Worm (Caenorhabditis elegans) whole organism, L1 larva: ENCODE measurements around the gene srxa-18.
A peak's percentile ranks its signal among the peaks of the same experiment; 100 is the strongest.

Source experiments
- C16A3.4 ChIP-seq: fragments of 150-350 bp; optimal IDR thresholded peaks from 2 replicates; lab custom pipeline; 2014; ENCODE audit warnings: missing biosample characterization, missing genetic modification characterization
- F16B12.6 ChIP-seq: fragments of 150-350 bp; optimal IDR thresholded peaks from 2 replicates; lab custom pipeline; 2014; ENCODE audit warnings: missing biosample characterization, missing genetic modification characterization
- Y116A8C.19 ChIP-seq: sonication (generic microtip); optimal IDR thresholded peaks from 2 replicates; lab custom pipeline; 2016; ENCODE audit warnings: missing compliant biosample characterization, missing genetic modification characterization, borderline replicate concordance
- aha-1 ChIP-seq: fragments of 150-350 bp; optimal IDR thresholded peaks from 2 replicates; lab custom pipeline; 2014; ENCODE audit warnings: missing biosample characterization, missing genetic modification characterization
- alr-1 ChIP-seq: fragments of 200-800 bp; sonication (Bioruptor generic); optimal IDR thresholded peaks from 2 replicates; lab custom pipeline; 2018; ENCODE audit warnings: borderline replicate concordance, mild to moderate bottlenecking, missing genetic modification characterization, missing compliant biosample characterization
- ama-1 ChIP-seq: fragments of 150-350 bp; optimal IDR thresholded peaks from 2 replicates; lab custom pipeline; 2014
- blmp-1 ChIP-seq: fragments of 150-350 bp; optimal IDR thresholded peaks from 2 replicates; lab custom pipeline; 2014; ENCODE audit warnings: missing biosample characterization, missing genetic modification characterization
- ceh-63 ChIP-seq: fragments of 200-800 bp; sonication (Bioruptor generic); optimal IDR thresholded peaks from 2 replicates; lab custom pipeline; 2018; ENCODE audit warnings: mild to moderate bottlenecking, missing genetic modification characterization, missing compliant biosample characterization
- ceh-8 ChIP-seq: fragments of 200-800 bp; sonication (Bioruptor generic); optimal IDR thresholded peaks from 2 replicates; lab custom pipeline; 2018; ENCODE audit warnings: mild to moderate bottlenecking, missing genetic modification characterization, moderate library complexity, missing compliant biosample characterization
- ceh-90 ChIP-seq: sonication (generic microtip); optimal IDR thresholded peaks from 2 replicates; lab custom pipeline; 2016; ENCODE audit warnings: missing genetic modification characterization, missing compliant biosample characterization
- efl-1 ChIP-seq, 4 experiments: fragments of 150-350 bp; optimal IDR thresholded peaks in 3 of 4; peaks in 1 of 4; 1 replicate in 1 of 4; 2 replicates in 3 of 4; lab custom pipeline; 2014; ENCODE audit warnings: missing biosample characterization in 2 of 4, missing genetic modification characterization in 2 of 4, missing genetic modification reagents in 2 of 4
- egl-13 ChIP-seq: sonication (generic microtip); optimal IDR thresholded peaks from 2 replicates; lab custom pipeline; 2016; ENCODE audit warnings: missing genotype, missing genetic modification reagents, missing genetic modification characterization, missing compliant biosample characterization
- elt-2 ChIP-seq: sonication (generic microtip); optimal IDR thresholded peaks from 2 replicates; lab custom pipeline; 2016; ENCODE audit warnings: missing genetic modification characterization, mild to moderate bottlenecking, inconsistent platforms, missing compliant biosample characterization, missing genetic modification reagents
- elt-3 ChIP-seq, 6 experiments: fragments of 150-350 bp in 1 of 6; sonication (generic microtip); optimal IDR thresholded peaks; 2 replicates each; lab custom pipeline; 2017 to 2018; ENCODE audit warnings: missing biosample characterization in 6 of 6, missing genetic modification characterization in 6 of 6, inconsistent platforms in 1 of 6
- fkh-10 ChIP-seq: sonication (generic microtip); optimal IDR thresholded peaks from 2 replicates; lab custom pipeline; 2017; ENCODE audit warnings: missing biosample characterization, missing genetic modification reagents, missing genetic modification characterization
- fkh-4 ChIP-seq: sonication (generic microtip); optimal IDR thresholded peaks from 2 replicates; lab custom pipeline; 2016; ENCODE audit warnings: missing compliant biosample characterization, missing genetic modification characterization, borderline replicate concordance
- fos-1 ChIP-seq: fragments of 150-350 bp; optimal IDR thresholded peaks from 2 replicates; lab custom pipeline; 2014; ENCODE audit warnings: missing biosample characterization, missing genetic modification characterization
- hpl-2 ChIP-seq: fragments of 150-350 bp; optimal IDR thresholded peaks from 2 replicates; lab custom pipeline; 2014; ENCODE audit warnings: missing biosample characterization, missing genetic modification reagents, missing genetic modification characterization
- irx-1 ChIP-seq: sonication (generic microtip); optimal IDR thresholded peaks from 2 replicates; lab custom pipeline; 2016; ENCODE audit warnings: missing genetic modification characterization, missing compliant biosample characterization
- isw-1 ChIP-seq: fragments of 200-800 bp; sonication (Bioruptor generic); IDR thresholded peaks from 2 replicates; pipeline ENCODE4 v1.3.6; 2022; ENCODE audit warnings: missing genetic modification characterization, missing compliant biosample characterization
- mab-9 ChIP-seq: fragments of 200-800 bp; sonication (Bioruptor generic); IDR thresholded peaks from 2 replicates; pipeline ENCODE4 v1.3.6; 2022; ENCODE audit warnings: missing genetic modification reagents, missing genetic modification characterization, missing compliant biosample characterization
- mdl-1 ChIP-seq, 2 experiments: fragments of 150-350 bp; optimal IDR thresholded peaks; 2 replicates each; lab custom pipeline; 2014 to 2017; ENCODE audit warnings: missing biosample characterization in 2 of 2, missing genetic modification characterization in 2 of 2, inconsistent platforms in 1 of 2
- mef-2 ChIP-seq: fragments of 150-350 bp; optimal IDR thresholded peaks from 2 replicates; lab custom pipeline; 2014; ENCODE audit warnings: missing biosample characterization, missing genetic modification characterization
- mep-1 ChIP-seq: fragments of 150-350 bp; optimal IDR thresholded peaks from 2 replicates; lab custom pipeline; 2014; ENCODE audit warnings: missing biosample characterization, missing genetic modification characterization
- nhr-11 ChIP-seq: fragments of 150-350 bp; optimal IDR thresholded peaks from 2 replicates; lab custom pipeline; 2014; ENCODE audit warnings: missing biosample characterization, missing genetic modification characterization
- nhr-12 ChIP-seq: sonication (generic microtip); optimal IDR thresholded peaks from 2 replicates; lab custom pipeline; 2017; ENCODE audit warnings: missing biosample characterization, missing genetic modification characterization
- nhr-19 ChIP-seq: fragments of 200-800 bp; sonication (Bioruptor generic); conservative IDR thresholded peaks from 2 replicates; pipeline ENCODE4 v1.3.6; 2022; ENCODE audit warnings: missing genetic modification characterization, missing compliant biosample characterization
- nhr-237 ChIP-seq: fragments of 150-350 bp; optimal IDR thresholded peaks from 2 replicates; lab custom pipeline; 2014; ENCODE audit warnings: missing biosample characterization, missing genetic modification characterization
- nhr-47 ChIP-seq: sonication (generic microtip); optimal IDR thresholded peaks from 2 replicates; lab custom pipeline; 2016; ENCODE audit warnings: mild to moderate bottlenecking, missing genetic modification characterization, moderate library complexity, missing compliant biosample characterization
- nhr-77 ChIP-seq: fragments of 150-350 bp; optimal IDR thresholded peaks from 2 replicates; lab custom pipeline; 2014; ENCODE audit warnings: missing biosample characterization, missing genetic modification characterization
- nhr-85 ChIP-seq: sonication (generic microtip); peaks from one replicate; lab custom pipeline; 2016; ENCODE audit warnings: missing genetic modification characterization, inconsistent platforms, missing compliant biosample characterization
- nhr-90 ChIP-seq: sonication (generic microtip); optimal IDR thresholded peaks from 2 replicates; lab custom pipeline; 2016; ENCODE audit warnings: mild to moderate bottlenecking, missing genetic modification characterization, missing compliant biosample characterization; ENCODE audit not compliant: poor library complexity
- pag-3 ChIP-seq: sonication (generic microtip); optimal IDR thresholded peaks from 2 replicates; lab custom pipeline; 2017; ENCODE audit warnings: missing genetic modification characterization, mild to moderate bottlenecking, missing compliant biosample characterization, antibody characterized with exemption, borderline replicate concordance; ENCODE audit not compliant: insufficient read depth
- skn-1 ChIP-seq: fragments of 150-350 bp; optimal IDR thresholded peaks from 2 replicates; lab custom pipeline; 2014; ENCODE audit warnings: missing biosample characterization, missing genetic modification characterization
- snu-23 ChIP-seq: sonication (generic microtip); optimal IDR thresholded peaks from 2 replicates; lab custom pipeline; 2016; ENCODE audit warnings: missing genetic modification characterization, missing compliant biosample characterization
- sox-4 ChIP-seq: sonication (generic microtip); optimal IDR thresholded peaks from 2 replicates; lab custom pipeline; 2016; ENCODE audit warnings: missing genetic modification characterization, missing compliant biosample characterization
- swsn-7 ChIP-seq: sonication (generic microtip); optimal IDR thresholded peaks from 2 replicates; lab custom pipeline; 2016; ENCODE audit warnings: missing genetic modification characterization, missing compliant biosample characterization
- tlp-1 ChIP-seq: fragments of 150-350 bp; optimal IDR thresholded peaks from 2 replicates; lab custom pipeline; 2014; ENCODE audit warnings: missing biosample characterization, missing genetic modification characterization
- zag-1 ChIP-seq: fragments of 150-350 bp; optimal IDR thresholded peaks from 2 replicates; lab custom pipeline; 2014; ENCODE audit warnings: missing biosample characterization, missing genetic modification characterization
- ztf-4 ChIP-seq: fragments of 150-350 bp; optimal IDR thresholded peaks from 2 replicates; lab custom pipeline; 2014; ENCODE audit warnings: missing biosample characterization, missing genetic modification characterization

Gene srxa-18

DNA sequence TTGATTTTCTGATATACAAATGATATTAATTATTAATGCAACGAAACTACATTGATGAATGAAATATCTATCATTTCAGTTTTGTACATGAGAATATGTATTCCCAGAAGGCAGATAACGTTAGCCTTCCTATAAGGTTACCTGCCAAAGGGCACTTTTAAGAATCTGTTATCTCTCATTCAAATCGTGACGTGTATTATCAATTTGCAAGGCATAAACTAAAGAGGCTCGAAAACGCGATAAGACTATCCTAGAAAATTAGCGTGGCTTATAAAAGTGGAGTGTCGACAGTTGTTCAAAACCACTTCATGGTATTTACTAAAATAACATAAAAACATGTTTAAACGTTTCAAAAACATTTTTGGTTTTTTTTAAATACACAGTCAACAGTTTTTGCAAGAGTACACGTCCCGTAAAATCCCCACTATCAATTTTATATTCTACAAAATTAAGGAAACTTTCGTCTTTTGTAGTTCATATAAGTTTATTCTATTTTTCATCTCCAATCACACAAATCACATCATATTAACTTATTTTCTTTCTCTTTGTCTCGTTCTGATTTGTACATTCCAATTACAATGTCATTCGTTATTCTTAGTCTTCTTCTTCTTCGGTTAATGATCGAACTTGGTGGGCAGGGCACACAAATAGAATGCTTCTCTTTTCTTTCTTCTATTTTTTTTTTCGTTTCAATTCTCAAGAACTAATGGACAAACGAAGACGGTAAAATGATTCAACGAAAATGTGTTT is 4.2 kb upstream of the srxa-18 start, which contains the start of gene C08B6.10:
C08B6.10 (plus strand) TSS at position 700 of the 750 bp plus-strand sequence.
- peak; percentile 34 for TF ChIP-seq elt-2 (tag; lab: Kevin White, UChicago)
- no peak for TF ChIP-seq nhr-19 (GFP tag; lab: Robert Waterston, UW)
- peak in 1 of 6 experiments; percentile 23 for TF ChIP-seq elt-3 (tag; optimal IDR thresholded peaks at IDR 0.05; lab: Kevin White, UChicago)
- TF ChIP-seq nhr-77 (tag; lab: Kevin White, UChicago), result no peak
- peak; percentile 19 for TF ChIP-seq blmp-1 (tag; lab: Kevin White, UChicago)

DNA sequence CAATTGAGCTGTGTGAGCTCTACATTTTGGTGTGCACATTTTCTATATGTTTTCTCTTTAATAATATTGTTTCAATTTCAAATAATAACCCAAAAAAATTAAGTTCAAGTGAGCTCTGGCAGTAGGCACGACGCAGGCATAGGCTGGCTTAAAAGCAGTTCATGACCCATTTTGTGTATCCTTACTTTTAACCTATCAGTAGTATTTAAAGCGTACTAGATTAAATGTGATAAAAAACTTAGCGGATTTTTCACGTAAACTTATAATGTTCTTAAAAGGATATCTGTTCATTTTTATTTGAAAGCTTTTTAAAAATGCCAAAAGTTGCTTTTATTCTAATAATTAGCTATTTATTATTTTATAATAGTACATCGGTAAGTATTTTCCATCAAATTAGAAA is 2.5 kb upstream of the srxa-18 start, which contains the start of gene C08B6.6:
C08B6.6 (plus strand) TSS at position 301 of the 400 bp plus-strand sequence.
- no peak for TF ChIP-seq efl-1 (optimal IDR thresholded peaks at IDR 0.05; lab: Kevin White, UChicago)
- TF ChIP-seq efl-1 (GFP tag; optimal IDR thresholded peaks at IDR 0.05 in 1 of 2; lab: Kevin White, UChicago), result no peak
- no peak for TF ChIP-seq tlp-1 (tag; lab: Kevin White, UChicago)
- no peak for TF ChIP-seq blmp-1 (tag; lab: Kevin White, UChicago)
- TF ChIP-seq snu-23, result no peak
- TF ChIP-seq fkh-4 (tag; lab: Kevin White, UChicago), result no peak
- no peak for TF ChIP-seq irx-1 (tag; lab: Kevin White, UChicago)
- no peak for TF ChIP-seq aha-1 (tag; lab: Kevin White, UChicago)
- no peak for TF ChIP-seq Y116A8C.19 (tag; lab: Kevin White, UChicago)
- no peak for TF ChIP-seq egl-13
- no peak for TF ChIP-seq skn-1 (tag; lab: Kevin White, UChicago)
- TF ChIP-seq C16A3.4 (tag; lab: Kevin White, UChicago), result no peak
- TF ChIP-seq nhr-90, result no peak
- TF ChIP-seq alr-1 (tag; lab: Kevin White, UChicago), result no peak
- TF ChIP-seq mdl-1 (tag; optimal IDR thresholded peaks at IDR 0.05; lab: Kevin White, UChicago), result no peak
- no peak for TF ChIP-seq mep-1 (tag; lab: Kevin White, UChicago)
- no peak for TF ChIP-seq mef-2
- no peak for TF ChIP-seq hpl-2 (GFP tag; lab: Kevin White, UChicago)

DNA sequence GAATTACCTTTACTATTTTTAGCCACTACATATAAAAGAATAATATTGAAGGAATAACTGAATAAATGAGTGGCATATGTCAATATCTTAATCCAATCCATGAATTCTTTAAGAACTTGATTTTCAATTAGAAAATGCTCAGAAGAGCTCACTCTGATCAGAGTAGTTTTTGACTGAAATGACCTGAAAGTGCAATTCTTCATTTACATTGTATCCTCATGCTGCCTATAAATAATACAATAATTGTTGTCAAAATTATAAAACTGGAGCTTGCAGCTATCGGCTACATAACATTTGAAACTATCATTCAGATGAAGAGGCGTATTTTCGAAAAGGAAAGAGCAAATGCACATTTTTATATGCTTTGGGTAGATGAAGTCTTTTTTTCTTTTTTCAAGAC is 1.9 kb upstream of the srxa-18 start, which contains the start of gene srxa-19:
srxa-19 (minus strand) TSS at position 101 of the 400 bp plus-strand sequence.
- TF ChIP-seq fkh-4 (tag; lab: Kevin White, UChicago) (no peak), alr-1 (tag; lab: Kevin White, UChicago) (no peak), sox-4 (tag; lab: Kevin White, UChicago) (no peak), irx-1 (tag; lab: Kevin White, UChicago) (no peak), nhr-90 (no peak)
- TF ChIP-seq, all 84 proteins: peak for 0

DNA sequence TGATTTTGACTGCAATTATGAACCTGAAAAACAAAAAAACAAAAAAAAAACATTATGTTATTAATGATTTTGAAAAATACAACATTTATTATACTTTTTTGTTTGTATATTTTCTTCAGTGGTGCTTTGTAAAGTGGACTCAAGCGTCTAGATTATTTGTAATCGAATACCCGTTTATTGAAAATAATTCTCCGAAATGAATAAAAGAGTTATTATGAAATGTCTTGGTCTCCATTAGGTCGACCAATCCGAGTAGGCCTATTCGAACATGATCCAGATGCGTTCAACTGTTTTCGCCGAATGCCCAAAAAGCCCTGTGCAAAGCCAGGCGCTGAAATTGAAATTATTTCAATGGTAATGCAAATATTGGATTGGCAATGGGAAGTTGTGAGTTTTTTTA is 3.3 kb downstream of the srxa-18 start, which contains the start of gene C08B6.5:
C08B6.5 (plus strand) TSS at position 301 of the 400 bp plus-strand sequence.
- no peak for TF ChIP-seq nhr-47 (tag; lab: Kevin White, UChicago)
- TF ChIP-seq ceh-63, result no peak
- no peak for TF ChIP-seq snu-23
- TF ChIP-seq nhr-237 (tag; lab: Kevin White, UChicago), result no peak
- TF ChIP-seq ama-1 (lab: Kevin White, UChicago), result no peak
- no peak for TF ChIP-seq isw-1
- TF ChIP-seq ceh-90 (tag; lab: Kevin White, UChicago), result no peak
- TF ChIP-seq fkh-10, result no peak
- no peak for TF ChIP-seq C16A3.4 (tag; lab: Kevin White, UChicago)

DNA sequence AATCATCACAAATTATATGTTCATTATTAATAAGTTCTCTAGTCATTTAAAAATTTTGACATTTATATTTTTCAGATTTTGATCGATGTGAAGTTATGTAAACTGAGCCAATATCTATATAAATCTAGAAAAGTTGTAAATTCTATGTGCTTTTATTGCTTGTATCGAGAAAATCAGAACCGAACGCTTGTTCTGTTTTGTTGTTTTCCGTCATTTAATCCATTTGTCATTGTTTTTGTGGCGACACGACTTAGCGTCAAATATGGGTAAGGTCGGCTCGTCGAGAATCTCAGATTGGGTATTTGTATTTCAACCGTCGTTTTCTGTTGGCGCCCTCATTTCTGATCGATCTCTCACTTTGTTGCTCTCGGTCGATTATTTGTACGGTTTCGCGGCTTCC is 6.5 kb downstream of the srxa-18 start, which contains the start of gene cht-5:
cht-5 (plus strand) TSS at position 301 of the 400 bp plus-strand sequence.
- TF ChIP-seq fos-1 (tag; lab: Kevin White, UChicago), result no peak
- TF ChIP-seq irx-1 (tag; lab: Kevin White, UChicago), result no peak
- TF ChIP-seq nhr-47 (tag; lab: Kevin White, UChicago), result no peak
- no peak for TF ChIP-seq zag-1 (tag; lab: Kevin White, UChicago)
- no peak for TF ChIP-seq ztf-4 (tag; lab: Kevin White, UChicago)
- TF ChIP-seq mab-9 (GFP tag; lab: Robert Waterston, UW), result no peak
- TF ChIP-seq nhr-85, result no peak
- no peak for TF ChIP-seq C16A3.4 (tag; lab: Kevin White, UChicago)
- no peak for TF ChIP-seq nhr-237 (tag; lab: Kevin White, UChicago)
- no peak for TF ChIP-seq F16B12.6 (tag; lab: Kevin White, UChicago)
- no peak for TF ChIP-seq nhr-12 (tag; lab: Kevin White, UChicago)
- no peak for TF ChIP-seq pag-3 (tag; lab: Kevin White, UChicago)
- TF ChIP-seq ceh-8 (GFP tag; lab: Kevin White, UChicago), result no peak
- TF ChIP-seq nhr-11 (tag; lab: Kevin White, UChicago), result no peak
- TF ChIP-seq swsn-7 (tag; lab: Kevin White, UChicago), result no peak
